Fruit fly (Drosophila melanogaster) Kc167 (cell line): ENCODE results near the gene Ced-12.

Experiments used
- Myc ChIP-seq: fragments of >200 bp; optimal IDR thresholded peaks from 2 replicates; lab custom pipeline; 2017; ENCODE audit warnings: missing external identifiers
- Sin3A ChIP-seq: fragments of >200 bp; optimal IDR thresholded peaks from 2 replicates; lab custom pipeline; 2018; ENCODE audit warnings: missing external identifiers
- h ChIP-seq: fragments of >200 bp; optimal IDR thresholded peaks from 3 replicates; lab custom pipeline; 2018; ENCODE audit warnings: missing external identifiers
- psq ChIP-seq: fragments of >200 bp; optimal IDR thresholded peaks from 2 replicates; lab custom pipeline; 2017; ENCODE audit warnings: missing external identifiers

DNA sequence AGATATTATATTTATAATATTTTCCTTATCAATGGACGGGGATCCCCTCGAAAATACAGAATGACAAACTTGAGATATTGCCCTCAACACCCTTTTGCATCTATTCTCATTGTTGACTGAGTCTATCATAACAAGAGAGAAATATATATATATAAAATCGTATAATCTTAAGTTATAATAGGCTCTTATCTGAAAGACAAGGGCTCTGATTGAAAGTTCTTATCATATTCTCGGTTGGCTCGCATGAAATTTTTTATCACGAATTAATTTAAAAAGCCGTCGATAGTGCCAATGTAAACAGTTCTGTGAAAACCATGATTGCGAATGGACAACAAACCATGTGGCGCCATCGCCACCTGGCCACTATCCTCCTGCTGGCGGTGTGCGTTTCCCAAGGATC lies 13.2 kb downstream of the Ced-12 start, which contains the start of gene Phae2:
- no peak for TF ChIP-seq h (lab: Kevin White, UChicago)
- TF ChIP-seq psq (lab: Kevin White, UChicago) = no peak
- TF ChIP-seq Myc = no peak
- TF ChIP-seq Sin3A (lab: Kevin White, UChicago) = no peak
